Fruit fly (Drosophila melanogaster) whole organism, embryonic: ENCODE data around the gene sit.

ENCODE experiments used
- B-H1 ChIP-seq: fragments of 200-800 bp; sonication (Bioruptor generic); IDR thresholded peaks from 3 replicates; pipeline ENCODE4 v1.3.6; 2022; ENCODE audit warnings: missing biosample characterization, missing genetic modification characterization
- CG11456 ChIP-seq: fragments of 200-800 bp; sonication (Bioruptor generic); IDR thresholded peaks from 3 replicates; pipeline ENCODE4 v1.3.6; 2022; ENCODE audit warnings: missing biosample characterization, missing genetic modification characterization
- CG11695 ChIP-seq: fragments of 200-800 bp; sonication (Bioruptor generic); IDR thresholded peaks from 3 replicates; pipeline ENCODE4 v1.3.6; 2022; ENCODE audit warnings: missing biosample characterization, missing genetic modification characterization
- CG12236 ChIP-seq: fragments of 200-800 bp; sonication (Bioruptor generic); optimal IDR thresholded peaks from 2 replicates; lab custom pipeline; 2016; ENCODE audit warnings: missing biosample characterization, missing genetic modification characterization
- CG14050 ChIP-seq: fragments of 200-800 bp; sonication (Bioruptor generic); IDR thresholded peaks from 3 replicates; pipeline ENCODE4 v1.3.6; 2022; ENCODE audit warnings: missing biosample characterization, missing genetic modification characterization
- CG14860 ChIP-seq: fragments of 200-800 bp; sonication (Bioruptor generic); IDR thresholded peaks from 3 replicates; pipeline ENCODE4 v1.3.6; 2022; ENCODE audit warnings: missing biosample characterization, missing genetic modification characterization; ENCODE audit not compliant: partially characterized antibody
- CG14965 ChIP-seq: fragments of 200-800 bp; sonication (Bioruptor generic); optimal IDR thresholded peaks from 2 replicates; lab custom pipeline; 2016; ENCODE audit warnings: missing biosample characterization, missing genetic modification characterization, borderline replicate concordance
- CG1603 ChIP-seq: fragments of 200-800 bp; sonication (Bioruptor generic); optimal IDR thresholded peaks from 2 replicates; lab custom pipeline; 2019; ENCODE audit warnings: missing biosample characterization, mild to moderate bottlenecking, missing genetic modification characterization, moderate library complexity
- CG17186 ChIP-seq: fragments of 200-800 bp; sonication (Bioruptor generic); optimal IDR thresholded peaks from 3 replicates; lab custom pipeline; 2017; ENCODE audit warnings: missing biosample characterization, missing genetic modification reagents, missing genetic modification characterization
- CG17385 ChIP-seq: fragments of 200-800 bp; sonication (Bioruptor generic); optimal IDR thresholded peaks from 3 replicates; lab custom pipeline; 2018; ENCODE audit warnings: missing biosample characterization, mild to moderate bottlenecking, missing genetic modification characterization
- CG2116 ChIP-seq: fragments of 200-800 bp; sonication (Bioruptor generic); optimal IDR thresholded peaks from 3 replicates; lab custom pipeline; 2018; ENCODE audit warnings: missing biosample characterization, mild to moderate bottlenecking, missing genetic modification characterization
- CG3281 ChIP-seq: fragments of 200-800 bp; sonication (Bioruptor generic); optimal IDR thresholded peaks from 3 replicates; lab custom pipeline; 2017; ENCODE audit warnings: missing biosample characterization, mild to moderate bottlenecking, missing genetic modification characterization
- CG33213 ChIP-seq: fragments of 200-800 bp; sonication (Bioruptor generic); optimal IDR thresholded peaks from 3 replicates; lab custom pipeline; 2016; ENCODE audit warnings: missing biosample characterization, missing genetic modification characterization
- CG4707 ChIP-seq: fragments of 200-800 bp; sonication (Bioruptor generic); optimal IDR thresholded peaks from 2 replicates; lab custom pipeline; 2018; ENCODE audit warnings: missing biosample characterization, mild to moderate bottlenecking, missing genetic modification characterization, moderate library complexity
- CG6272 ChIP-seq: fragments of 200-800 bp; sonication (Bioruptor generic); IDR thresholded peaks from 2 replicates; pipeline ENCODE4 v1.3.6; 2022; ENCODE audit warnings: missing biosample characterization, missing genetic modification characterization
- CG6683 ChIP-seq: fragments of 200-800 bp; sonication (Bioruptor generic); optimal IDR thresholded peaks from 2 replicates; lab custom pipeline; 2017; ENCODE audit warnings: missing biosample characterization, mild to moderate bottlenecking, missing genetic modification characterization, missing genetic modification reagents
- CG6689 ChIP-seq: fragments of 200-800 bp; sonication (Bioruptor generic); IDR thresholded peaks from 2 replicates; pipeline ENCODE4 v1.3.6; 2022; ENCODE audit warnings: missing biosample characterization, missing genetic modification characterization
- CG8924 ChIP-seq: fragments of 200-800 bp; optimal IDR thresholded peaks from 3 replicates; lab custom pipeline; 2019; ENCODE audit warnings: missing biosample characterization, mild to moderate bottlenecking, missing genetic modification characterization, moderate library complexity
- CG9817 ChIP-seq: fragments of 200-800 bp; sonication (Bioruptor generic); optimal IDR thresholded peaks from 2 replicates; lab custom pipeline; 2018; ENCODE audit warnings: missing biosample characterization, mild to moderate bottlenecking, missing genetic modification characterization, moderate library complexity
- D19A ChIP-seq: fragments of 200-800 bp; optimal IDR thresholded peaks from 3 replicates; lab custom pipeline; 2019; ENCODE audit warnings: missing biosample characterization, mild to moderate bottlenecking, missing genetic modification characterization, moderate library complexity
- Dref ChIP-seq: fragments of 200-800 bp; sonication (Bioruptor generic); IDR thresholded peaks from 2 replicates; pipeline ENCODE4 v1.3.6; 2022; ENCODE audit warnings: missing biosample characterization, missing genetic modification characterization
- Fer3 ChIP-seq: fragments of 200-800 bp; sonication (Bioruptor generic); optimal IDR thresholded peaks from 2 replicates; lab custom pipeline; 2018; ENCODE audit warnings: missing biosample characterization, mild to moderate bottlenecking, missing genetic modification characterization, moderate library complexity
- GATAe ChIP-seq: fragments of 200-800 bp; sonication (Bioruptor generic); conservative IDR thresholded peaks from 2 replicates; pipeline ENCODE4 v1.3.6; 2022; ENCODE audit warnings: missing biosample characterization, missing genetic modification characterization
- HLHmδ ChIP-seq: fragments of 200-800 bp; sonication (Bioruptor generic); optimal IDR thresholded peaks from 2 replicates; lab custom pipeline; 2018; ENCODE audit warnings: missing biosample characterization, mild to moderate bottlenecking, missing genetic modification characterization, moderate library complexity
- Mad ChIP-seq: fragments of 200-800 bp; sonication (Bioruptor generic); optimal IDR thresholded peaks from 2 replicates; lab custom pipeline; 2016; ENCODE audit warnings: missing biosample characterization, missing genetic modification characterization
- Mes4 ChIP-seq: fragments of 200-800 bp; sonication (Bioruptor generic); optimal IDR thresholded peaks from 2 replicates; lab custom pipeline; 2016; ENCODE audit warnings: missing biosample characterization, missing genetic modification characterization
- NfI ChIP-seq: fragments of 200-800 bp; sonication (Bioruptor generic); optimal IDR thresholded peaks from 3 replicates; lab custom pipeline; 2018; ENCODE audit warnings: missing biosample characterization, mild to moderate bottlenecking, missing genetic modification characterization, moderate library complexity
- PHDP ChIP-seq: fragments of 200-800 bp; sonication (Bioruptor generic); optimal IDR thresholded peaks from 3 replicates; lab custom pipeline; 2018; ENCODE audit warnings: missing biosample characterization, mild to moderate bottlenecking, missing genetic modification characterization, moderate library complexity
- Trl ChIP-seq, 3 experiments: fragments of >200 bp in 2 of 3; fragments of 200-800 bp in 1 of 3; sonication (Bioruptor generic) in 1 of 3; optimal IDR thresholded peaks; 2 replicates in 1 of 3; 3 replicates in 2 of 3; lab custom pipeline; 2016 to 2017; ENCODE audit warnings: missing biosample characterization in 1 of 3, missing genetic modification characterization in 1 of 3
- Xrp1 ChIP-seq: fragments of 200-800 bp; sonication (Bioruptor generic); IDR thresholded peaks from 2 replicates; pipeline ENCODE4 v1.3.6; 2022; ENCODE audit warnings: missing biosample characterization, missing genetic modification characterization
- bcd ChIP-seq: fragments of 200-800 bp; sonication (Bioruptor generic); optimal IDR thresholded peaks from 2 replicates; lab custom pipeline; 2017; ENCODE audit warnings: missing biosample characterization, mild to moderate bottlenecking, missing genetic modification characterization
- bsh ChIP-seq, 2 experiments: fragments of 200-800 bp; sonication (Bioruptor generic); optimal IDR thresholded peaks; 2 replicates each; lab custom pipeline; 2017 to 2018; ENCODE audit warnings: mild to moderate bottlenecking in 2 of 2, missing biosample characterization in 2 of 2, missing genetic modification characterization in 2 of 2, moderate library complexity in 1 of 2
- chm ChIP-seq: fragments of 200-800 bp; sonication (Bioruptor generic); IDR thresholded peaks from 2 replicates; pipeline ENCODE4 v1.3.6; 2022; ENCODE audit warnings: missing biosample characterization, missing genetic modification characterization
- croc ChIP-seq: fragments of 200-800 bp; sonication (Bioruptor generic); conservative IDR thresholded peaks from 3 replicates; pipeline ENCODE4 v1.3.6; 2022; ENCODE audit warnings: missing biosample characterization, missing genetic modification characterization
- dimm ChIP-seq: fragments of 200-800 bp; sonication (Bioruptor generic); IDR thresholded peaks from 2 replicates; pipeline ENCODE4 v1.3.6; 2022; ENCODE audit warnings: missing biosample characterization, missing genetic modification characterization
- en ChIP-seq: fragments of 200-800 bp; sonication (Bioruptor generic); optimal IDR thresholded peaks from 2 replicates; lab custom pipeline; 2016; ENCODE audit warnings: missing biosample characterization, missing genetic modification characterization
- ewg ChIP-seq: fragments of 200-800 bp; sonication (Bioruptor generic); optimal IDR thresholded peaks from 3 replicates; lab custom pipeline; 2017; ENCODE audit warnings: mild to moderate bottlenecking, missing biosample characterization, missing genetic modification reagents, missing genetic modification characterization
- gcm ChIP-seq: fragments of 200-800 bp; sonication (Bioruptor generic); optimal IDR thresholded peaks from 2 replicates; lab custom pipeline; 2019; ENCODE audit warnings: missing biosample characterization, mild to moderate bottlenecking, missing genetic modification characterization, moderate library complexity
- gsb ChIP-seq: fragments of 200-800 bp; sonication (Bioruptor generic); IDR thresholded peaks from 2 replicates; pipeline ENCODE4 v1.3.6; 2022; ENCODE audit warnings: missing biosample characterization, missing genetic modification characterization
- her ChIP-seq: fragments of 200-800 bp; sonication (Bioruptor generic); optimal IDR thresholded peaks from 2 replicates; lab custom pipeline; 2016; ENCODE audit warnings: missing biosample characterization, missing genetic modification characterization
- mam ChIP-seq: fragments of 200-800 bp; sonication (Bioruptor generic); optimal IDR thresholded peaks from 3 replicates; lab custom pipeline; 2016; ENCODE audit warnings: missing biosample characterization, missing genetic modification characterization
- odd ChIP-seq: fragments of 200-800 bp; sonication (Bioruptor generic); optimal IDR thresholded peaks from 2 replicates; lab custom pipeline; 2017; ENCODE audit warnings: missing biosample characterization, mild to moderate bottlenecking, missing genetic modification characterization
- pfk ChIP-seq: fragments of 200-800 bp; sonication (Bioruptor generic); optimal IDR thresholded peaks from 2 replicates; lab custom pipeline; 2018; ENCODE audit warnings: missing biosample characterization, mild to moderate bottlenecking, missing genetic modification characterization, moderate library complexity
- row ChIP-seq: fragments of 200-800 bp; sonication (Bioruptor generic); IDR thresholded peaks from 3 replicates; pipeline ENCODE4 v1.3.6; 2022; ENCODE audit warnings: missing biosample characterization, missing genetic modification characterization
- sima ChIP-seq: fragments of 200-800 bp; sonication (Bioruptor generic); optimal IDR thresholded peaks from 2 replicates; lab custom pipeline; 2016; ENCODE audit warnings: missing biosample characterization, missing genetic modification characterization
- slou ChIP-seq: fragments of 200-800 bp; sonication (Bioruptor generic); optimal IDR thresholded peaks from 3 replicates; lab custom pipeline; 2016; ENCODE audit warnings: missing biosample characterization, missing genetic modification characterization
- tgo ChIP-seq: fragments of 200-800 bp; sonication (Bioruptor generic); IDR thresholded peaks from 3 replicates; pipeline ENCODE4 v1.3.6; 2022; ENCODE audit warnings: missing biosample characterization, missing genetic modification characterization
- tna ChIP-seq: fragments of 200-800 bp; sonication (Bioruptor generic); IDR thresholded peaks from 2 replicates; pipeline ENCODE4 v1.3.6; 2022; ENCODE audit warnings: missing biosample characterization, missing genetic modification characterization; ENCODE audit not compliant: partially characterized antibody
- unpg ChIP-seq: fragments of 200-800 bp; sonication (Bioruptor generic); optimal IDR thresholded peaks from 3 replicates; lab custom pipeline; 2018; ENCODE audit warnings: missing biosample characterization, mild to moderate bottlenecking, missing genetic modification characterization, moderate library complexity

sit gene

DNA sequence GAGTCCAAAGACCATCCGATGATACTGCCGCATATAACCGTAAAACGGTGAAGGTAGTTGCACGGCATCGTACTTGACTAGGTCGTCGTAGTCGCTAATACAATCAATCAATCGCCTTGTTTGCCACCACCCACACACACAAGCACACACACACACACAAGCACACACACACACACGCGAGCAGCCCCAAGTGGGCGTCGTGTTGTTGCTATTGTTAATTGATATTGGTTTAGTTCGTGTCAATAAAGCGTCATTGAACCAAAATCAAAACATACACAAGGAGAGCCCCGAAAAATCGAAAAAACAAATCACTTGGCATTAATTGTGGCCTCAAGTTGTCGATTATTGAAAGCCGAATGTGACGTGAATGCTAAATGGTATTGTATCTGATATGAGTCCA, 34.1 kb upstream of the sit start (continued):
- peak; percentile 40 for TF ChIP-seq CG4707
- peak; percentile 22; the same call in 1 of the 2 replicates for TF ChIP-seq gsb (GFP tag; lab: Robert Waterston, UW)
- no peak for TF ChIP-seq GATAe (GFP tag; lab: Robert Waterston, UW)
- TF ChIP-seq PHDP = peak; percentile 32
- TF ChIP-seq bsh (GFP tag; optimal IDR thresholded peaks at IDR 0.05; lab: Kevin White, UChicago) = peak in 1 of 2 experiments; percentile 55
- no peak for TF ChIP-seq Mad
- TF ChIP-seq HLHmδ (GFP tag; lab: Kevin White, UChicago) = peak; percentile 60
- 0 out of 3 replicates have a peak, but pooled peaks have one; percentile 35 for TF ChIP-seq CG11456
- no peak for TF ChIP-seq Dref (GFP tag; lab: Robert Waterston, UW)
- no peak for TF ChIP-seq slou (GFP tag; lab: Kevin White, UChicago)
- TF ChIP-seq CG8924 = peak; percentile 10
- peak; percentile 73; the same call in 2 of the 3 replicates for TF ChIP-seq CG11695
- peak; percentile 52 for TF ChIP-seq Fer3 (tag; lab: Kevin White, UChicago)
- TF ChIP-seq Mes4 = peak; percentile 50
- peak; percentile 46; the same call in 1 of the 3 replicates for TF ChIP-seq tgo (GFP tag; lab: Robert Waterston, UW)
- TF ChIP-seq her (GFP tag; lab: Kevin White, UChicago) = peak; percentile 29
- TF ChIP-seq mam (GFP tag; lab: Kevin White, UChicago) = no peak
- TF ChIP-seq CG12236 (GFP tag; lab: Kevin White, UChicago) = peak; percentile 53
- peak; percentile 31 for TF ChIP-seq CG2116 (GFP tag; lab: Kevin White, UChicago)
- TF ChIP-seq dimm (GFP tag; lab: Robert Waterston, UW) = no peak
- no peak for TF ChIP-seq CG6272 (GFP tag; lab: Robert Waterston, UW)
- 0 out of 3 replicates have a peak, but pooled peaks have one; percentile 23 for TF ChIP-seq CG14050 (GFP tag; lab: Robert Waterston, UW)
- TF ChIP-seq CG1603 (tag; lab: Kevin White, UChicago) = peak; percentile 64
- peak; percentile 79 for TF ChIP-seq Xrp1
- peak; percentile 37 for TF ChIP-seq CG6683 (GFP tag; lab: Kevin White, UChicago)
- TF ChIP-seq CG14860 (GFP tag; lab: Robert Waterston, UW) = no peak
- TF ChIP-seq unpg (GFP tag; lab: Kevin White, UChicago) = peak; percentile 43
- peak; percentile 18 for TF ChIP-seq pfk (GFP tag; lab: Kevin White, UChicago)
- peak; percentile 29 for TF ChIP-seq bcd (GFP tag; lab: Kevin White, UChicago)
- peak; percentile 11 for TF ChIP-seq NfI (GFP tag; lab: Kevin White, UChicago)
- TF ChIP-seq CG6689 (GFP tag; lab: Robert Waterston, UW) = peak; percentile 36
- peak; percentile 5 for TF ChIP-seq D19A (tag; lab: Kevin White, UChicago)
- peak; percentile 21 for TF ChIP-seq ewg (GFP tag; lab: Kevin White, UChicago)
- TF ChIP-seq sima (GFP tag; lab: Kevin White, UChicago) = no peak
- peak; percentile 25 for TF ChIP-seq gcm (GFP tag; lab: Kevin White, UChicago)
- TF ChIP-seq CG3281 = peak; percentile 29
- TF ChIP-seq CG9817 = peak; percentile 7
- peak; percentile 38; the same call in 1 of the 3 replicates for TF ChIP-seq B-H1 (GFP tag; lab: Robert Waterston, UW)
- peak; percentile 21; the same call in 1 of the 3 replicates for TF ChIP-seq row (GFP tag; lab: Robert Waterston, UW)
- no peak for TF ChIP-seq tna (GFP tag; lab: Robert Waterston, UW)
- peak; percentile 18 for TF ChIP-seq odd
- TF ChIP-seq CG33213 (GFP tag; lab: Kevin White, UChicago) = peak; percentile 31
- peak; percentile 30 for TF ChIP-seq CG14965 (GFP tag; lab: Kevin White, UChicago)
- no peak for TF ChIP-seq Trl (optimal IDR thresholded peaks at IDR 0.05; lab: Kevin White, UChicago)
- peak; percentile 67 for TF ChIP-seq Trl (GFP tag; optimal IDR thresholded peaks at IDR 0.05; lab: Kevin White, UChicago)
- peak; percentile 61 for TF ChIP-seq chm (GFP tag; lab: Robert Waterston, UW)
- no peak for TF ChIP-seq CG17186 (GFP tag; lab: Kevin White, UChicago)
- peak; percentile 44 for TF ChIP-seq CG17385
- TF ChIP-seq croc (GFP tag; lab: Robert Waterston, UW) = no peak
- peak; percentile 12 for TF ChIP-seq en (GFP tag; lab: Kevin White, UChicago)
